Fruit fly (Drosophila melanogaster) whole organism, wandering third instar larva: Measurements from ENCODE around the gene cni.

ENCODE experiments used
- Abd-B ChIP-seq: fragments of >200 bp; optimal IDR thresholded peaks from 2 replicates; lab custom pipeline; 2017; ENCODE audit warnings: missing biosample characterization, missing genetic modification characterization
- CG32264 ChIP-seq: fragments of 200-800 bp; sonication (Bioruptor generic); optimal IDR thresholded peaks from 2 replicates; lab custom pipeline; 2016; ENCODE audit warnings: missing biosample characterization, missing genetic modification characterization
- CG9705 ChIP-seq: fragments of 200-800 bp; sonication (Bioruptor generic); optimal IDR thresholded peaks from 2 replicates; lab custom pipeline; 2018; ENCODE audit warnings: missing biosample characterization, mild to moderate bottlenecking, missing genetic modification characterization
- CrebA ChIP-seq: fragments of 200-800 bp; sonication (Bioruptor generic); optimal IDR thresholded peaks from 2 replicates; lab custom pipeline; 2016; ENCODE audit warnings: missing biosample characterization, mild to moderate bottlenecking, missing genetic modification characterization, borderline replicate concordance
- Dfd ChIP-seq: fragments of >200 bp; optimal IDR thresholded peaks from 2 replicates; lab custom pipeline; 2017; ENCODE audit warnings: missing biosample characterization, missing genetic modification characterization
- Dif ChIP-seq: fragments of 200-275, 200-300 bp; sonication (Bioruptor generic); optimal IDR thresholded peaks from 2 replicates; lab custom pipeline; 2018; ENCODE audit warnings: missing biosample characterization, missing genetic modification characterization; ENCODE audit not compliant: partially characterized antibody
- GATAd ChIP-seq: sonication (Bioruptor generic); optimal IDR thresholded peaks from 2 replicates; lab custom pipeline; 2016; ENCODE audit warnings: missing biosample characterization, missing genetic modification characterization
- HLH106 ChIP-seq: fragments of 200-800 bp; optimal IDR thresholded peaks from 3 replicates; lab custom pipeline; 2019; ENCODE audit warnings: missing biosample characterization, mild to moderate bottlenecking, missing genetic modification characterization, moderate library complexity
- Hnf4 ChIP-seq: fragments of 200-800 bp; sonication (Bioruptor generic); optimal IDR thresholded peaks from 2 replicates; lab custom pipeline; 2016; ENCODE audit warnings: missing biosample characterization, mild to moderate bottlenecking, missing genetic modification characterization
- Hr78 ChIP-seq: fragments of >200 bp; optimal IDR thresholded peaks from 2 replicates; lab custom pipeline; 2017; ENCODE audit warnings: missing biosample characterization, missing genetic modification characterization
- Hr83 ChIP-seq: fragments of 200-300 bp; sonication (Bioruptor generic); optimal IDR thresholded peaks from 2 replicates; lab custom pipeline; 2016; ENCODE audit warnings: missing biosample characterization, mild to moderate bottlenecking, missing genetic modification characterization, moderate library complexity; ENCODE audit not compliant: poor library complexity, severe bottlenecking
- Jra ChIP-seq: sonication (Bioruptor generic); optimal IDR thresholded peaks from 2 replicates; lab custom pipeline; 2016; ENCODE audit warnings: missing biosample characterization, missing genetic modification characterization
- Mio ChIP-seq: sonication (Bioruptor generic); optimal IDR thresholded peaks from 2 replicates; lab custom pipeline; 2016; ENCODE audit warnings: missing biosample characterization, missing genetic modification characterization
- Myc ChIP-seq: fragments of >200 bp; optimal IDR thresholded peaks from 2 replicates; lab custom pipeline; 2017
- N ChIP-seq: fragments of >200 bp; optimal IDR thresholded peaks from 2 replicates; lab custom pipeline; 2018; ENCODE audit warnings: missing biosample characterization, missing external identifiers, missing genetic modification characterization
- OdsH ChIP-seq: fragments of 200-800 bp; sonication (Bioruptor generic); optimal IDR thresholded peaks from 2 replicates; lab custom pipeline; 2016; ENCODE audit warnings: missing biosample characterization, mild to moderate bottlenecking, missing genetic modification characterization
- Rel ChIP-seq, 2 experiments: fragments of 200-800 bp; sonication (Bioruptor generic) in 1 of 2; optimal IDR thresholded peaks; 2 replicates in 1 of 2; 3 replicates in 1 of 2; lab custom pipeline; 2016 to 2019; ENCODE audit warnings: mild to moderate bottlenecking in 2 of 2, missing biosample characterization in 2 of 2, missing genetic modification characterization in 2 of 2, moderate library complexity in 1 of 2
- Sp1 ChIP-seq: fragments of 200-800 bp; sonication (Bioruptor generic); optimal IDR thresholded peaks from 3 replicates; lab custom pipeline; 2019; ENCODE audit warnings: missing biosample characterization, mild to moderate bottlenecking, missing genetic modification characterization, moderate library complexity
- Vsx2 ChIP-seq: fragments of 200-300, 225-300 bp; sonication (Bioruptor generic); optimal IDR thresholded peaks from 2 replicates; lab custom pipeline; 2018; ENCODE audit warnings: missing biosample characterization, missing genetic modification characterization; ENCODE audit not compliant: partially characterized antibody
- br ChIP-seq: fragments of 200-800 bp; sonication (Bioruptor generic); optimal IDR thresholded peaks from 2 replicates; lab custom pipeline; 2016; ENCODE audit warnings: missing biosample characterization, missing genetic modification characterization
- brk ChIP-seq: fragments of 200-800 bp; sonication (Bioruptor generic); optimal IDR thresholded peaks from 2 replicates; lab custom pipeline; 2016; ENCODE audit warnings: missing biosample characterization, mild to moderate bottlenecking, missing genetic modification characterization
- dl ChIP-seq, 2 experiments: fragments of 175-275, 200-275 bp in 1 of 2; fragments of 200-275 bp in 1 of 2; sonication (Bioruptor generic); optimal IDR thresholded peaks; lab custom pipeline; 2018; ENCODE audit warnings: mild to moderate bottlenecking in 2 of 2, missing biosample characterization in 2 of 2, missing genetic modification characterization in 2 of 2, moderate library complexity in 2 of 2; ENCODE audit not compliant: partially characterized antibody in 2 of 2, insufficient read depth in 1 of 2
- dmrt93B ChIP-seq: fragments of 200-800 bp; sonication (Bioruptor generic); optimal IDR thresholded peaks from 2 replicates; lab custom pipeline; 2018; ENCODE audit warnings: missing biosample characterization, mild to moderate bottlenecking, missing genetic modification characterization
- dsf ChIP-seq: sonication (Bioruptor generic); optimal IDR thresholded peaks from 2 replicates; lab custom pipeline; 2016; ENCODE audit warnings: missing biosample characterization, missing genetic modification characterization, borderline replicate concordance
- ey ChIP-seq: fragments of 200-800 bp; sonication (Bioruptor generic); optimal IDR thresholded peaks from 2 replicates; lab custom pipeline; 2016; ENCODE audit warnings: missing biosample characterization, missing genetic modification characterization
- foxo ChIP-seq, 2 experiments: fragments of 200-800 bp; sonication (Bioruptor generic); optimal IDR thresholded peaks; 2 replicates in 1 of 2; 3 replicates in 1 of 2; lab custom pipeline; 2016 to 2017; ENCODE audit warnings: missing biosample characterization in 2 of 2, missing genetic modification characterization in 2 of 2
- fru ChIP-seq: fragments of 200-800 bp; sonication (Bioruptor generic); optimal IDR thresholded peaks from 3 replicates; lab custom pipeline; 2016; ENCODE audit warnings: missing biosample characterization, mild to moderate bottlenecking, missing genetic modification characterization
- h ChIP-seq: fragments of 200-800 bp; sonication (Bioruptor generic); optimal IDR thresholded peaks from 3 replicates; lab custom pipeline; 2016; ENCODE audit warnings: missing biosample characterization, mild to moderate bottlenecking, missing genetic modification characterization
- jim ChIP-seq: fragments of 175-275, 200-325 bp; sonication (Bioruptor generic); optimal IDR thresholded peaks from 2 replicates; lab custom pipeline; 2016; ENCODE audit warnings: missing biosample characterization, mild to moderate bottlenecking, missing genetic modification characterization
- lola ChIP-seq: fragments of >200 bp; optimal IDR thresholded peaks from 2 replicates; lab custom pipeline; 2017; ENCODE audit warnings: missing biosample characterization, missing genetic modification characterization
- pan ChIP-seq: fragments of >200 bp; optimal IDR thresholded peaks from 2 replicates; lab custom pipeline; 2017
- psq ChIP-seq: fragments of 200-800 bp; sonication (Bioruptor generic); optimal IDR thresholded peaks from 3 replicates; lab custom pipeline; 2017; ENCODE audit warnings: missing biosample characterization, mild to moderate bottlenecking, missing genetic modification characterization, moderate library complexity
- rgr ChIP-seq: fragments of 200-800 bp; sonication (Bioruptor generic); optimal IDR thresholded peaks from 3 replicates; lab custom pipeline; 2016; ENCODE audit warnings: missing biosample characterization, mild to moderate bottlenecking, missing genetic modification characterization
- sage ChIP-seq: fragments of 200-800 bp; sonication (Bioruptor generic); optimal IDR thresholded peaks from 2 replicates; lab custom pipeline; 2016; ENCODE audit warnings: missing biosample characterization, mild to moderate bottlenecking, missing genetic modification characterization
- sv ChIP-seq: fragments of 200-800 bp; sonication (Bioruptor generic); optimal IDR thresholded peaks from 3 replicates; lab custom pipeline; 2016; ENCODE audit warnings: missing biosample characterization, missing genetic modification characterization
- tai ChIP-seq: sonication (Bioruptor generic); optimal IDR thresholded peaks from 2 replicates; lab custom pipeline; 2016; ENCODE audit warnings: missing biosample characterization, missing genetic modification characterization
- usp ChIP-seq: fragments of >200 bp; optimal IDR thresholded peaks from 2 replicates; lab custom pipeline; 2017; ENCODE audit warnings: missing biosample characterization, missing genetic modification characterization
- woc ChIP-seq: sonication (Bioruptor generic); optimal IDR thresholded peaks from 2 replicates; lab custom pipeline; 2016; ENCODE audit warnings: missing biosample characterization, mild to moderate bottlenecking, missing genetic modification characterization

Gene cni

DNA sequence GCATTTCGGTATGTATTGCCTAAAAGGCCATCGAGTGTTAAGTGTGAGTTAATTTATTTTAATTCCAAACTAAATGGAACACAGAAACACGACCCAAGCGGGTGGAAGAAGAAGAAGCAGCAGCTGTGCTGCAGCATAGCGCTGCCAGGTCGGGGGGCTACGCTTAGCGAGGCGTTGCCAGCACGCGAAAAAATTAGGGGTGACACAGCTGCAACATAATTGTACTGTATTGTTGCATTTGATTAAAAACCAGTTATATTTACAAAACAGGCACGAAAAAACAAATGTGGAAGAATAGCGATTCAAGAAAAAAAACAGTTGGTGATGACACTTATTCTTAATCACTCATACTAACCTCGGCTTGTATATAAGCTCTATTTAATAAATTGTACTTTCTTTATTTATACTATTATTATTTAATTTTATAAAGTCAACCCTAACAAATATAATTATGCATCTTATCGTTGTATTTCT, 39.7 kb upstream of the cni start:
- no peak for TF ChIP-seq Dif
- peak; percentile 84 for TF ChIP-seq Hr83 (GFP tag; lab: Kevin White, UChicago)
- no peak for TF ChIP-seq Vsx2 (GFP tag; lab: Kevin White, UChicago)
- TF ChIP-seq Myc (lab: Kevin White, UChicago) = no peak
- peak; percentile 87 for TF ChIP-seq Sp1 (GFP tag; lab: Kevin White, UChicago)
- peak; percentile 60 for TF ChIP-seq CG9705 (GFP tag; lab: Kevin White, UChicago)
- no peak for TF ChIP-seq Rel (GFP tag; optimal IDR thresholded peaks at IDR 0.05; lab: Kevin White, UChicago)
- TF ChIP-seq Rel (tag; optimal IDR thresholded peaks at IDR 0.05; lab: Kevin White, UChicago) = peak; percentile 89
- no peak for TF ChIP-seq lola
- no peak for TF ChIP-seq psq (GFP tag; lab: Kevin White, UChicago)
- TF ChIP-seq Abd-B (GFP tag; lab: Kevin White, UChicago) = no peak
- peak; percentile 51 for TF ChIP-seq sv (GFP tag; lab: Kevin White, UChicago)
- TF ChIP-seq pan (lab: Kevin White, UChicago) = no peak
- TF ChIP-seq OdsH = peak; percentile 84
- peak; percentile 59 for TF ChIP-seq CG32264
- TF ChIP-seq foxo (GFP tag; optimal IDR thresholded peaks at IDR 0.05; lab: Kevin White, UChicago) = peak in 1 of 2 experiments; percentile 93
- TF ChIP-seq Jra (GFP tag; lab: Kevin White, UChicago) = peak; percentile 34
- TF ChIP-seq brk (GFP tag; lab: Kevin White, UChicago) = no peak
- TF ChIP-seq CrebA (GFP tag; lab: Kevin White, UChicago) = no peak
- peak; percentile 91 for TF ChIP-seq HLH106
- no peak for TF ChIP-seq dsf (GFP tag; lab: Kevin White, UChicago)
- no peak for TF ChIP-seq Dfd (GFP tag; lab: Kevin White, UChicago)
- peak; percentile 80 for TF ChIP-seq ey
- TF ChIP-seq dl (GFP tag; optimal IDR thresholded peaks at IDR 0.05; lab: Kevin White, UChicago; ENCODE audit: insufficient read depth in 1 of 2, partially characterized antibody in 2 of 2) = no peak
- peak; percentile 42 for TF ChIP-seq GATAd (GFP tag; lab: Kevin White, UChicago)
- peak; percentile 77 for TF ChIP-seq fru (GFP tag; lab: Kevin White, UChicago)
- no peak for TF ChIP-seq Mio (GFP tag; lab: Kevin White, UChicago)
- TF ChIP-seq tai (GFP tag; lab: Kevin White, UChicago) = no peak
- TF ChIP-seq usp (GFP tag; lab: Kevin White, UChicago) = no peak
- peak; percentile 88 for TF ChIP-seq rgr (GFP tag; lab: Kevin White, UChicago)
- TF ChIP-seq sage (GFP tag; lab: Kevin White, UChicago) = peak; percentile 56
- TF ChIP-seq Hnf4 = no peak
- no peak for TF ChIP-seq jim (GFP tag; lab: Kevin White, UChicago)
- TF ChIP-seq br = no peak
- no peak for TF ChIP-seq Hr78 (GFP tag; lab: Kevin White, UChicago)
- TF ChIP-seq N (GFP tag; lab: Kevin White, UChicago) = no peak
- peak; percentile 39 for TF ChIP-seq woc (GFP tag; lab: Kevin White, UChicago)
- TF ChIP-seq h = peak; percentile 78
- peak; percentile 78 for TF ChIP-seq dmrt93B (GFP tag; lab: Kevin White, UChicago)

DNA sequence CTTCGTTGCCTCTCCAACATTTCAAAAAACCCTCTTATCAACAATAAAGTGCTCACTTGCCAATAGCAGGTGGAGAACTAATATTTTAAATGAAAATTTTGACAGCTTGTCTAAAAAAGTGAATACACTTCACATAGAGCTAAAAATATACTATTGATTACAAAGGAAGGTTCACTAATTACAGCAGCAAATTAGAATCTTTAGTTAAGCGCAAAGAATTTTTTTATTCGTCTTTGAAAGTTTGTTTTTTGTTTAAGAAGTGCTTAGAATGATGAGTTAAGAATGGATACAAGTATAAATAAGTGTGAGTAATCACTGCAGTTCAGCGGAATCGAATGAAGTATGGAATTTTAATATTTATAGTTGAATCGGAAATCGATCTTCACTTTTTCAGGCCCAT, 31.7 kb upstream of the cni start, which contains the start of gene CG44405:
CG44405 (minus strand) TSS at position 101 of the 400 bp plus-strand sequence.
- TF ChIP-seq Rel (GFP tag; optimal IDR thresholded peaks at IDR 0.05; lab: Kevin White, UChicago) (no peak), Rel (tag; optimal IDR thresholded peaks at IDR 0.05; lab: Kevin White, UChicago) (no peak), HLH106 (no peak), GATAd (GFP tag; lab: Kevin White, UChicago) (no peak), Dfd (GFP tag; lab: Kevin White, UChicago) (no peak), usp (GFP tag; lab: Kevin White, UChicago) (no peak), brk (GFP tag; lab: Kevin White, UChicago) (no peak), foxo (GFP tag; optimal IDR thresholded peaks at IDR 0.05; lab: Kevin White, UChicago) (no peak), Dif (no peak), pan (lab: Kevin White, UChicago) (no peak), fru (GFP tag; lab: Kevin White, UChicago) (no peak), Hnf4 (no peak), sv (GFP tag; lab: Kevin White, UChicago) (no peak), Hr83 (GFP tag; lab: Kevin White, UChicago) (no peak), tai (GFP tag; lab: Kevin White, UChicago) (no peak), lola (no peak), ey (no peak), CG9705 (GFP tag; lab: Kevin White, UChicago) (no peak), br (no peak), CrebA (GFP tag; lab: Kevin White, UChicago) (no peak)
